Fruit fly (Drosophila melanogaster): ENCODE measurements around the gene CG42750.

CG42750 gene

DNA sequence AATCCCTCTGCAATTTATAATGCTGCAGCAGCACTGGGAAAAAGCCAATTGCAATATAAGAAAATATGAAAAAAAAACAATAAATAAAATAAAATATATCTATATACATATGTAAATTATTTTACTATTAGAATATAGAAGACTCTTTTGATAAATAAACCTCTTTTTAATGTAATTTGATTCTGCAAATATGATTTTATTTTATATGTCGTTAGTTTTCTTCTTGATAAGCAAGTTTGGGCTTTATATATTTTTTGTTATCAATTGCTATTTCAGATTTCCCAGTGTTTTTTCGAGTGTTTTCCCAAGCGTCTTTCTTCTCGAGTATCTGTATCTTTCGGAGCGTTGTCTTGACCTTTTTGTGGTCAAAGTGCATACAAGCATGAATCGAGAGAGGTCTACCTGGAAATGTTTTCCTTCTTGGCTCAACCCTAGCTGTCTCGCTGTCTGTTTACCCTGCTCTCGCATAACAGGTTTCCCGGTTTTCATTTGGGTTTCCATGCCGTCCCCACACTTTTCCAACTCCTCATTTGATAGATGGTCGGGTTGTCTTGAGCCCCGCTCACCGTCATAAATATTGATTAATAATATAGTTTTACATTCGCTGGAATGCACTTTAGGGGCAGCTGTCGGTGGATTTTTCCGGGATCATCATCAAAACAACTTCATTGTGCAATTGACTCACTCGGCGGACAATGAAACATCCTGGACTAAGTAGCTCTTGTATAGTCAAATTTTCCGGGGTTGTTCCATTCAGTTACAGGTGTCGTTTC is 29.7 kb upstream of the CG42750 start (continued):
- no peak for TF ChIP-seq CG8290 (GFP tag; optimal IDR thresholded peaks at IDR 0.05)
- no peak for TF ChIP-seq CG8290 (tag; optimal IDR thresholded peaks at IDR 0.05)
- peak; percentile 67 for TF ChIP-seq CG15479 (GFP tag; optimal IDR thresholded peaks at IDR 0.05)
- TF ChIP-seq scrt (GFP tag; optimal IDR thresholded peaks at IDR 0.05): peak; percentile 6
- TF ChIP-seq hth (optimal IDR thresholded peaks at IDR 0.05): peak; percentile 72
- TF ChIP-seq Dfd (GFP tag; optimal IDR thresholded peaks at IDR 0.05): no peak
- no peak for TF ChIP-seq prd (optimal IDR thresholded peaks at IDR 0.05)
- peak; percentile 85; the same call in 2 of the 3 replicates for TF ChIP-seq prd (GFP tag; IDR thresholded peaks at IDR 0.05)
- TF ChIP-seq B-H2 (GFP tag; optimal IDR thresholded peaks at IDR 0.05): no peak
- peak; percentile 27 for TF ChIP-seq Meics (GFP tag; optimal IDR thresholded peaks at IDR 0.05)
- TF ChIP-seq CG30431 (GFP tag; optimal IDR thresholded peaks at IDR 0.05): no peak
- TF ChIP-seq vnd (GFP tag; IDR thresholded peaks at IDR 0.05; ENCODE audit: partially characterized antibody): no peak
- TF ChIP-seq CG13287 (GFP tag; IDR thresholded peaks at IDR 0.05; ENCODE audit: partially characterized antibody): no peak
- no peak for TF ChIP-seq CG9609 (GFP tag; optimal IDR thresholded peaks at IDR 0.05)
- TF ChIP-seq abd-A (tag; optimal IDR thresholded peaks at IDR 0.05): no peak
- TF ChIP-seq Doc3 (GFP tag; IDR thresholded peaks at IDR 0.05; ENCODE audit: partially characterized antibody): no peak
- TF ChIP-seq CG1832 (GFP tag; optimal IDR thresholded peaks at IDR 0.05): no peak
- TF ChIP-seq rib (GFP tag; IDR thresholded peaks at IDR 0.05): no peak
- no peak for TF ChIP-seq lbe (GFP tag; optimal IDR thresholded peaks at IDR 0.05)
- TF ChIP-seq Atf6 (GFP tag; IDR thresholded peaks at IDR 0.05): no peak
- no peak for TF ChIP-seq CG6854 (GFP tag; optimal IDR thresholded peaks at IDR 0.05)
- no peak for TF ChIP-seq CG9817 (tag; optimal IDR thresholded peaks at IDR 0.05)
- TF ChIP-seq CG2199 (GFP tag; IDR thresholded peaks at IDR 0.05): 0 out of 3 replicates have a peak, but pooled peaks have one; percentile 32
- TF ChIP-seq HLHmδ (GFP tag; optimal IDR thresholded peaks at IDR 0.05): no peak
- no peak for TF ChIP-seq CG11560 (tag; IDR thresholded peaks at IDR 0.05)
- TF ChIP-seq Ravus (GFP tag; IDR thresholded peaks at IDR 0.05): no peak
- TF ChIP-seq Poxn (GFP tag; IDR thresholded peaks at IDR 0.05): no peak
- no peak for TF ChIP-seq Oaz (GFP tag; IDR thresholded peaks at IDR 0.05)
- TF ChIP-seq ems (GFP tag; optimal IDR thresholded peaks at IDR 0.05): no peak
- no peak for TF ChIP-seq CG16813 (GFP tag; IDR thresholded peaks at IDR 0.05; ENCODE audit: partially characterized antibody)
- TF ChIP-seq phol (tag; optimal IDR thresholded peaks at IDR 0.05): peak; percentile 89
- peak; percentile 48; the same call in 1 of the 3 replicates for TF ChIP-seq CG11093 (GFP tag; IDR thresholded peaks at IDR 0.05)
- TF ChIP-seq CG32532 (GFP tag; IDR thresholded peaks at IDR 0.05): no peak
- TF ChIP-seq Kr (GFP tag; optimal IDR thresholded peaks at IDR 0.05): peak; percentile 45
- TF ChIP-seq CkIIα-i1 (GFP tag; IDR thresholded peaks at IDR 0.05): no peak
- no peak for TF ChIP-seq Max (GFP tag; optimal IDR thresholded peaks at IDR 0.05)
- no peak for TF ChIP-seq ro (GFP tag; IDR thresholded peaks at IDR 0.05)
- TF ChIP-seq slbo (GFP tag; IDR thresholded peaks at IDR 0.05): no peak
- TF ChIP-seq zfh1 (GFP tag; IDR thresholded peaks at IDR 0.05): peak; percentile 43; the same call in 1 of the 3 replicates
- TF ChIP-seq CG12391 (tag; optimal IDR thresholded peaks at IDR 0.05): peak; percentile 88
- TF ChIP-seq CG12155 (GFP tag; optimal IDR thresholded peaks at IDR 0.05): peak; percentile 4
- TF ChIP-seq CG10274 (GFP tag; optimal IDR thresholded peaks at IDR 0.05): no peak
- no peak for TF ChIP-seq fd3F (GFP tag; optimal IDR thresholded peaks at IDR 0.05)
- no peak for TF ChIP-seq CG7987 (GFP tag; optimal IDR thresholded peaks at IDR 0.05)
- TF ChIP-seq CG17612 (GFP tag; IDR thresholded peaks at IDR 0.05): no peak
- no peak for TF ChIP-seq CG11247 (GFP tag; IDR thresholded peaks at IDR 0.05)
- TF ChIP-seq sens-2 (GFP tag; IDR thresholded peaks at IDR 0.05): no peak
- peak; percentile 48 for TF ChIP-seq Abd-B (GFP tag; optimal IDR thresholded peaks at IDR 0.05)
- no peak for TF ChIP-seq slp2 (GFP tag; optimal IDR thresholded peaks at IDR 0.05)
- TF ChIP-seq CG10147 (GFP tag; optimal IDR thresholded peaks at IDR 0.05): no peak
- no peak for TF ChIP-seq lilli (GFP tag; optimal IDR thresholded peaks at IDR 0.05)

All from whole organism, embryonic.